Worm (Caenorhabditis elegans) whole organism, late embryonic: ENCODE results near the gene T28C6.3.

Experiments
- C08G9.2 ChIP-seq: sonication (generic microtip); optimal IDR thresholded peaks from 2 replicates; lab custom pipeline; 2016; ENCODE audit warnings: mild to moderate bottlenecking, missing genetic modification characterization, moderate library complexity, missing compliant biosample characterization
- ceh-22 ChIP-seq: sonication (generic microtip); optimal IDR thresholded peaks from 2 replicates; lab custom pipeline; 2017; ENCODE audit warnings: missing biosample characterization, missing genetic modification characterization
- che-1 ChIP-seq: sonication (generic microtip); optimal IDR thresholded peaks from 2 replicates; lab custom pipeline; 2016; ENCODE audit warnings: mild to moderate bottlenecking, missing genetic modification characterization, missing compliant biosample characterization
- dmd-4 ChIP-seq: sonication (generic microtip); optimal IDR thresholded peaks from 2 replicates; lab custom pipeline; 2016; ENCODE audit warnings: borderline replicate concordance, missing genetic modification characterization, missing compliant biosample characterization
- dve-1 ChIP-seq: sonication (generic microtip); optimal IDR thresholded peaks from 2 replicates; lab custom pipeline; 2017; ENCODE audit warnings: antibody characterized with exemption, mild to moderate bottlenecking, missing genetic modification characterization, missing compliant biosample characterization
- elt-4 ChIP-seq: sonication (generic microtip); optimal IDR thresholded peaks from 2 replicates; lab custom pipeline; 2016; ENCODE audit warnings: missing genetic modification characterization, missing compliant biosample characterization
- eyg-1 ChIP-seq: sonication (generic microtip); optimal IDR thresholded peaks from 2 replicates; lab custom pipeline; 2016; ENCODE audit warnings: missing genotype, missing genetic modification characterization, missing compliant biosample characterization
- fkh-6 ChIP-seq: sonication (generic microtip); optimal IDR thresholded peaks from 2 replicates; lab custom pipeline; 2016; ENCODE audit warnings: missing genetic modification characterization, missing compliant biosample characterization
- mec-3 ChIP-seq: sonication (generic microtip); optimal IDR thresholded peaks from 2 replicates; lab custom pipeline; 2016; ENCODE audit warnings: borderline replicate concordance, missing genetic modification characterization, missing compliant biosample characterization
- pha-4 ChIP-seq: fragments of 150-350 bp; optimal IDR thresholded peaks from 2 replicates; lab custom pipeline; 2018; ENCODE audit warnings: missing biosample characterization, missing genetic modification reagents, missing genetic modification characterization
- pros-1 ChIP-seq: fragments of 150-350 bp; optimal IDR thresholded peaks from 2 replicates; lab custom pipeline; 2014; ENCODE audit warnings: missing biosample characterization, missing genetic modification reagents, missing genetic modification characterization
- unc-86 ChIP-seq: sonication (generic microtip); optimal IDR thresholded peaks from 2 replicates; lab custom pipeline; 2016; ENCODE audit warnings: missing genetic modification characterization, missing compliant biosample characterization

- no peak for TF ChIP-seq fkh-6
- TF ChIP-seq elt-4 (tag; lab: Kevin White, UChicago), result no peak
- no peak for TF ChIP-seq pros-1 (tag; lab: Kevin White, UChicago)
- TF ChIP-seq dve-1 (tag; lab: Kevin White, UChicago), result no peak
- TF ChIP-seq eyg-1 (tag; lab: Kevin White, UChicago), result no peak
- TF ChIP-seq ceh-22 (tag; lab: Kevin White, UChicago), result no peak
- TF ChIP-seq dmd-4 (tag; lab: Kevin White, UChicago), result no peak
- TF ChIP-seq mec-3 (tag; lab: Kevin White, UChicago), result no peak
- TF ChIP-seq pha-4 (tag; lab: Kevin White, UChicago), result no peak
- no peak for TF ChIP-seq unc-86 (tag; lab: Kevin White, UChicago)
- no peak for TF ChIP-seq che-1
- no peak for TF ChIP-seq C08G9.2 (tag; lab: Kevin White, UChicago)
These were observed 33.2 kb downstream of the T28C6.3 start for ce11 chrIV:8853301-8853700.
